Worm (Caenorhabditis elegans) whole organism, late embryonic: Measurements from ENCODE around the gene mccc-2.

Experiments
- C08G9.2 ChIP-seq: sonication (generic microtip); optimal IDR thresholded peaks from 2 replicates; lab custom pipeline; 2016; ENCODE audit warnings: mild to moderate bottlenecking, missing genetic modification characterization, moderate library complexity, missing compliant biosample characterization
- C38D4.7 ChIP-seq: fragments of 200-800 bp; sonication (Bioruptor generic); optimal IDR thresholded peaks from 2 replicates; lab custom pipeline; 2018; ENCODE audit warnings: mild to moderate bottlenecking, missing genetic modification characterization, moderate library complexity, missing compliant biosample characterization
- F13H6.1 ChIP-seq: sonication (generic microtip); optimal IDR thresholded peaks from 2 replicates; lab custom pipeline; 2016; ENCODE audit warnings: missing genetic modification characterization, missing compliant biosample characterization
- K09A11.1 ChIP-seq: sonication (generic microtip); optimal IDR thresholded peaks from 2 replicates; lab custom pipeline; 2017; ENCODE audit warnings: antibody characterized with exemption, mild to moderate bottlenecking, missing genetic modification characterization, missing compliant biosample characterization; ENCODE audit not compliant: insufficient read depth
- T23F11.4 ChIP-seq: fragments of 200-800 bp; sonication (Bioruptor generic); optimal IDR thresholded peaks from 2 replicates; lab custom pipeline; 2018; ENCODE audit warnings: mild to moderate bottlenecking, missing genetic modification characterization, missing compliant biosample characterization
- Y22D7AL.16 ChIP-seq: sonication (generic microtip); optimal IDR thresholded peaks from 2 replicates; lab custom pipeline; 2016; ENCODE audit warnings: missing genetic modification characterization, missing compliant biosample characterization
- ahr-1 ChIP-seq: sonication (generic microtip); optimal IDR thresholded peaks from 2 replicates; lab custom pipeline; 2016; ENCODE audit warnings: missing genetic modification characterization, missing compliant biosample characterization
- ama-1 ChIP-seq: fragments of 150-350 bp; optimal IDR thresholded peaks from 2 replicates; lab custom pipeline; 2014
- ceh-18 ChIP-seq: sonication (generic microtip); optimal IDR thresholded peaks from 2 replicates; lab custom pipeline; 2016; ENCODE audit warnings: missing genetic modification characterization, missing compliant biosample characterization
- ceh-2 ChIP-seq: sonication (generic microtip); optimal IDR thresholded peaks from 2 replicates; lab custom pipeline; 2016; ENCODE audit warnings: missing genotype, missing genetic modification characterization, missing compliant biosample characterization
- ceh-22 ChIP-seq: sonication (generic microtip); optimal IDR thresholded peaks from 2 replicates; lab custom pipeline; 2017; ENCODE audit warnings: missing biosample characterization, missing genetic modification characterization
- ceh-24 ChIP-seq: sonication (generic microtip); optimal IDR thresholded peaks from 2 replicates; lab custom pipeline; 2016; ENCODE audit warnings: mild to moderate bottlenecking, missing genetic modification characterization, missing compliant biosample characterization
- ceh-30 ChIP-seq: fragments of 150-350 bp; optimal IDR thresholded peaks from 2 replicates; lab custom pipeline; 2014; ENCODE audit warnings: missing biosample characterization, missing genetic modification characterization
- ceh-31 ChIP-seq: sonication (generic microtip); optimal IDR thresholded peaks from 2 replicates; lab custom pipeline; 2016; ENCODE audit warnings: missing genetic modification characterization, missing compliant biosample characterization
- ceh-34 ChIP-seq: sonication (generic microtip); optimal IDR thresholded peaks from 2 replicates; lab custom pipeline; 2016; ENCODE audit warnings: mild to moderate bottlenecking, missing genetic modification characterization, missing compliant biosample characterization
- ceh-45 ChIP-seq: fragments of 200-800 bp; sonication (Bioruptor generic); IDR thresholded peaks from 2 replicates; pipeline ENCODE4 v1.3.6; 2022; ENCODE audit warnings: missing genetic modification reagents, missing genetic modification characterization, missing compliant biosample characterization
- ceh-48 ChIP-seq: sonication (generic microtip); optimal IDR thresholded peaks from 2 replicates; lab custom pipeline; 2016; ENCODE audit warnings: missing genetic modification characterization, inconsistent platforms, missing compliant biosample characterization
- elt-2 ChIP-seq: sonication (generic microtip); optimal IDR thresholded peaks from 2 replicates; lab custom pipeline; 2016; ENCODE audit warnings: missing genetic modification reagents, missing genetic modification characterization, missing compliant biosample characterization
- ets-4 ChIP-seq: sonication (generic microtip); optimal IDR thresholded peaks from 2 replicates; lab custom pipeline; 2016; ENCODE audit warnings: missing genetic modification characterization, missing compliant biosample characterization
- fax-1 ChIP-seq: sonication (generic microtip); optimal IDR thresholded peaks from 2 replicates; lab custom pipeline; 2016; ENCODE audit warnings: missing genotype, missing genetic modification characterization, missing compliant biosample characterization
- fkh-10 ChIP-seq: fragments of 150-350 bp; optimal IDR thresholded peaks from 2 replicates; lab custom pipeline; 2014; ENCODE audit warnings: missing biosample characterization, missing genetic modification reagents, missing genetic modification characterization
- fkh-6 ChIP-seq: sonication (generic microtip); optimal IDR thresholded peaks from 2 replicates; lab custom pipeline; 2016; ENCODE audit warnings: missing genetic modification characterization, missing compliant biosample characterization
- gmeb-2 ChIP-seq: sonication (generic microtip); optimal IDR thresholded peaks from 2 replicates; lab custom pipeline; 2016; ENCODE audit warnings: missing genetic modification characterization, inconsistent platforms, missing compliant biosample characterization
- hlh-13 ChIP-seq: fragments of 200-800 bp; sonication (Bioruptor generic); optimal IDR thresholded peaks from 2 replicates; lab custom pipeline; 2018; ENCODE audit warnings: mild to moderate bottlenecking, missing genetic modification characterization, missing compliant biosample characterization
- hlh-15 ChIP-seq: sonication (generic microtip); optimal IDR thresholded peaks from 2 replicates; lab custom pipeline; 2016; ENCODE audit warnings: missing genetic modification characterization, missing compliant biosample characterization
- hlh-30 ChIP-seq: sonication (generic microtip); optimal IDR thresholded peaks from 2 replicates; lab custom pipeline; 2017; ENCODE audit warnings: antibody characterized with exemption, missing genetic modification characterization, missing compliant biosample characterization; ENCODE audit not compliant: insufficient read depth
- hlh-8 ChIP-seq: sonication (generic microtip); optimal IDR thresholded peaks from 2 replicates; lab custom pipeline; 2016; ENCODE audit warnings: missing genotype, missing genetic modification characterization, missing compliant biosample characterization
- lin-11 ChIP-seq: fragments of 200-800 bp; sonication (Bioruptor generic); optimal IDR thresholded peaks from 2 replicates; lab custom pipeline; 2018; ENCODE audit warnings: mild to moderate bottlenecking, missing genetic modification characterization, missing compliant biosample characterization
- madf-2 ChIP-seq: sonication (generic microtip); optimal IDR thresholded peaks from 2 replicates; lab custom pipeline; 2017; ENCODE audit warnings: missing genetic modification characterization, missing compliant biosample characterization
- nfya-1 ChIP-seq: sonication (generic microtip); optimal IDR thresholded peaks from 2 replicates; lab custom pipeline; 2017; ENCODE audit warnings: missing genetic modification characterization, mild to moderate bottlenecking, missing compliant biosample characterization, antibody characterized with exemption, moderate library complexity
- nhr-11 ChIP-seq: fragments of 150-350 bp; optimal IDR thresholded peaks from 2 replicates; lab custom pipeline; 2014; ENCODE audit warnings: missing biosample characterization, missing genetic modification characterization
- nhr-232 ChIP-seq: sonication (generic microtip); optimal IDR thresholded peaks from 2 replicates; lab custom pipeline; 2016; ENCODE audit warnings: missing genetic modification characterization, missing compliant biosample characterization
- odd-2 ChIP-seq: sonication (generic microtip); optimal IDR thresholded peaks from 2 replicates; lab custom pipeline; 2017; ENCODE audit warnings: antibody characterized with exemption, mild to moderate bottlenecking, missing genetic modification characterization, missing compliant biosample characterization
- pag-3 ChIP-seq: sonication (generic microtip); optimal IDR thresholded peaks from 2 replicates; lab custom pipeline; 2016; ENCODE audit warnings: missing compliant biosample characterization, missing genetic modification characterization, borderline replicate concordance
- pat-9 ChIP-seq: fragments of 200-800 bp; sonication (Bioruptor generic); optimal IDR thresholded peaks from 2 replicates; lab custom pipeline; 2018; ENCODE audit warnings: mild to moderate bottlenecking, missing genetic modification characterization, moderate library complexity, missing compliant biosample characterization
- pha-2 ChIP-seq: sonication (generic microtip); optimal IDR thresholded peaks from 2 replicates; lab custom pipeline; 2017; ENCODE audit warnings: mild to moderate bottlenecking, missing genetic modification characterization, missing compliant biosample characterization
- pha-4 ChIP-seq: fragments of 150-350 bp; optimal IDR thresholded peaks from 2 replicates; lab custom pipeline; 2018; ENCODE audit warnings: missing biosample characterization, missing genetic modification reagents, missing genetic modification characterization
- pqm-1 ChIP-seq: sonication (generic microtip); optimal IDR thresholded peaks from 2 replicates; lab custom pipeline; 2016; ENCODE audit warnings: missing genetic modification characterization, missing compliant biosample characterization
- pros-1 ChIP-seq: fragments of 150-350 bp; optimal IDR thresholded peaks from 2 replicates; lab custom pipeline; 2014; ENCODE audit warnings: missing biosample characterization, missing genetic modification reagents, missing genetic modification characterization
- sox-2 ChIP-seq: fragments of 200-800 bp; sonication (Bioruptor generic); IDR thresholded peaks from 2 replicates; pipeline ENCODE4 v1.3.6; 2022; ENCODE audit warnings: missing genetic modification reagents, missing genetic modification characterization, missing compliant biosample characterization
- sox-4 ChIP-seq: sonication (generic microtip); optimal IDR thresholded peaks from 2 replicates; lab custom pipeline; 2017; ENCODE audit warnings: mild to moderate bottlenecking, missing genetic modification characterization, inconsistent platforms, missing compliant biosample characterization
- syd-9 ChIP-seq: sonication (generic microtip); optimal IDR thresholded peaks from 2 replicates; lab custom pipeline; 2016; ENCODE audit warnings: mild to moderate bottlenecking, missing genetic modification characterization, moderate library complexity, missing compliant biosample characterization
- tbx-2 ChIP-seq: sonication (generic microtip); optimal IDR thresholded peaks from 2 replicates; lab custom pipeline; 2016; ENCODE audit warnings: missing genetic modification characterization, missing compliant biosample characterization
- ttx-3 ChIP-seq: sonication (generic microtip); optimal IDR thresholded peaks from 2 replicates; lab custom pipeline; 2016; ENCODE audit warnings: missing genetic modification reagents, missing genetic modification characterization, missing compliant biosample characterization
- unc-3 ChIP-seq, 2 experiments: fragments of 200-800 bp in 1 of 2; sonication (Bioruptor generic) in 1 of 2; sonication (generic microtip) in 1 of 2; conservative IDR thresholded peaks in 1 of 2; optimal IDR thresholded peaks in 1 of 2; 2 replicates each; pipeline versions ENCODE4 v1.3.6 to Lab custom; 2016 to 2022; ENCODE audit warnings: missing compliant biosample characterization in 2 of 2, missing genetic modification characterization in 2 of 2, missing genetic modification reagents in 1 of 2
- unc-42 ChIP-seq: sonication (generic microtip); optimal IDR thresholded peaks from 2 replicates; lab custom pipeline; 2016; ENCODE audit warnings: missing genotype, missing genetic modification characterization, missing compliant biosample characterization
- unc-86 ChIP-seq: sonication (generic microtip); optimal IDR thresholded peaks from 2 replicates; lab custom pipeline; 2016; ENCODE audit warnings: missing genetic modification characterization, missing compliant biosample characterization
- zip-5 ChIP-seq: sonication (generic microtip); optimal IDR thresholded peaks from 2 replicates; lab custom pipeline; 2016; ENCODE audit warnings: missing genetic modification characterization, missing compliant biosample characterization
- ztf-16 ChIP-seq: sonication (generic microtip); optimal IDR thresholded peaks from 2 replicates; lab custom pipeline; 2017; ENCODE audit warnings: missing genetic modification characterization, missing compliant biosample characterization

The mccc-2 gene

ce11 chrIII:9053740-9054252 lies 35.4 kb downstream of the mccc-2 start, which contains the start of gene R107.5 (continued):
- TF ChIP-seq ama-1 = no peak
- TF ChIP-seq odd-2 (tag; lab: Kevin White, UChicago) = no peak
- no peak for TF ChIP-seq lin-11
- peak; percentile 38 for TF ChIP-seq madf-2 (tag; lab: Kevin White, UChicago)
- peak; percentile 87 for TF ChIP-seq syd-9 (tag; lab: Kevin White, UChicago)
- TF ChIP-seq pha-4 (tag; lab: Kevin White, UChicago) = no peak
- TF ChIP-seq ceh-18 = peak; percentile 81
- peak; percentile 90 for TF ChIP-seq tbx-2 (tag; lab: Kevin White, UChicago)
- TF ChIP-seq sox-4 (tag; lab: Kevin White, UChicago) = no peak
- peak; percentile 38 for TF ChIP-seq ceh-48 (tag; lab: Kevin White, UChicago)
- TF ChIP-seq pqm-1 = no peak
- TF ChIP-seq ceh-22 (tag; lab: Kevin White, UChicago) = peak; percentile 30
- no peak for TF ChIP-seq F13H6.1 (tag; lab: Kevin White, UChicago)
- no peak for TF ChIP-seq pag-3 (tag; lab: Kevin White, UChicago)
- TF ChIP-seq sox-2 = peak; percentile 58
- TF ChIP-seq C08G9.2 = peak; percentile 42
- TF ChIP-seq fkh-6 (tag; lab: Kevin White, UChicago) = no peak
- no peak for TF ChIP-seq ceh-24 (tag; lab: Kevin White, UChicago)
- no peak for TF ChIP-seq hlh-8 (tag; lab: Kevin White, UChicago)
- peak; percentile 53 for TF ChIP-seq gmeb-2
- TF ChIP-seq unc-42 (tag; lab: Kevin White, UChicago) = peak; percentile 49
- TF ChIP-seq ztf-16 (tag; lab: Kevin White, UChicago) = peak; percentile 42
- TF ChIP-seq C38D4.7 (GFP tag; lab: Kevin White, UChicago) = no peak
- TF ChIP-seq nhr-232 (tag; lab: Kevin White, UChicago) = no peak
- no peak for TF ChIP-seq ttx-3
- TF ChIP-seq fax-1 (tag; lab: Kevin White, UChicago) = no peak
- TF ChIP-seq unc-3 (GFP tag; conservative IDR thresholded peaks at IDR 0.05; lab: Robert Waterston, UW) = no peak
- TF ChIP-seq unc-3 (tag; optimal IDR thresholded peaks at IDR 0.05; lab: Kevin White, UChicago) = no peak
- no peak for TF ChIP-seq hlh-13 (GFP tag; lab: Kevin White, UChicago)
- peak; percentile 57 for TF ChIP-seq unc-86 (tag; lab: Kevin White, UChicago)
- no peak for TF ChIP-seq ceh-45 (GFP tag; lab: Robert Waterston, UW)
- peak; percentile 3 for TF ChIP-seq pros-1
- peak; percentile 88 for TF ChIP-seq K09A11.1 (tag; lab: Kevin White, UChicago)
- TF ChIP-seq pha-2 (tag; lab: Kevin White, UChicago) = peak; percentile 28
- TF ChIP-seq nhr-11 (tag; lab: Kevin White, UChicago) = no peak
- no peak for TF ChIP-seq pat-9
- no peak for TF ChIP-seq Y22D7AL.16 (tag; lab: Kevin White, UChicago)
- no peak for TF ChIP-seq fkh-10
- TF ChIP-seq elt-2 = peak; percentile 29
- TF ChIP-seq T23F11.4 (GFP tag; lab: Kevin White, UChicago) = no peak
- TF ChIP-seq ceh-2 (tag; lab: Kevin White, UChicago) = peak; percentile 8
- TF ChIP-seq nfya-1 (tag; lab: Kevin White, UChicago) = peak; percentile 94
- TF ChIP-seq ceh-34 (tag; lab: Kevin White, UChicago) = peak; percentile 85
- TF ChIP-seq ets-4 (tag; lab: Kevin White, UChicago) = peak; percentile 45
- peak; percentile 98 for TF ChIP-seq hlh-30
- no peak for TF ChIP-seq hlh-15 (tag; lab: Kevin White, UChicago)
- no peak for TF ChIP-seq zip-5
- TF ChIP-seq ceh-31 (tag; lab: Kevin White, UChicago) = peak; percentile 93
- no peak for TF ChIP-seq ahr-1 (tag; lab: Kevin White, UChicago)
- TF ChIP-seq ceh-30 = peak; percentile 91
- TF ChIP-seq, all 69 proteins: peak for 33
